Worm (Caenorhabditis elegans): ENCODE measurements around the gene C50F7.3.

Gene C50F7.3

DNA sequence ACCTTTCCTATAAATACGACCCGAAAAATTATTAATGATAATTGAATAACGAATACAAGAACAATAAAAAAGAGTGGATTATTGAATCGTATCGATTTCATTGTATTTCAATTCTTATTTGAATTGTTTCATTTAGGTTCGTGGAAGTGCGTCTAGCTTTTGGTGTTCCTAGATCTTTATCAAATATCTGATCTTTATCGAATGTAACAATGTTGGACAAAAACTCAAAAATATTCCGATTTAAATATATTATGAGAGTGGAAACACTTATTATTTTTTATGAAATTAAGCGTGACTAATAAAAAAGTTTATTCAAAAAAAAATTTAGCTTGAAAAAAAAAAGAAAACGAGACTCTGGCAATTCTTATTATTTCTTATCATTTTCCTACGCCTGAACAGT lies at the start of gene C50F7.3, which contains the start of gene C50F7.9:
Gene C50F7.3, plus strand, starts transcription at position 370 of the 400 bp plus-strand sequence.
Gene C50F7.9, minus strand, starts transcription at position 101 of the 400 bp plus-strand sequence.
- TF ChIP-seq tbx-37 (GFP tag; conservative IDR thresholded peaks at IDR 0.05): no peak
- TF ChIP-seq B0310.2 (tag; optimal IDR thresholded peaks at IDR 0.05): no peak
- TF ChIP-seq hmg-4 (GFP tag; optimal IDR thresholded peaks at IDR 0.05): no peak
- no peak for TF ChIP-seq F13C5.2 (tag; optimal IDR thresholded peaks at IDR 0.05)
- no peak for TF ChIP-seq flt-1 (GFP tag; IDR thresholded peaks at IDR 0.05)
- no peak for TF ChIP-seq ceh-36 (tag; optimal IDR thresholded peaks at IDR 0.05)
- TF ChIP-seq ets-7 (tag; optimal IDR thresholded peaks at IDR 0.05): no peak
- TF ChIP-seq ama-1 (optimal IDR thresholded peaks at IDR 0.05): no peak
- no peak for TF ChIP-seq aly-1 (tag; optimal IDR thresholded peaks at IDR 0.05)
- TF ChIP-seq tbx-11 (GFP tag; IDR thresholded peaks at IDR 0.05): no peak
- TF ChIP-seq pes-1 (GFP tag; IDR thresholded peaks at IDR 0.05): no peak
- no peak for TF ChIP-seq ceh-13 (GFP tag; optimal IDR thresholded peaks at IDR 0.05)
- TF ChIP-seq hmbx-1 (tag; optimal IDR thresholded peaks at IDR 0.05): no peak
- no peak for TF ChIP-seq tra-4 (tag; optimal IDR thresholded peaks at IDR 0.05)
- TF ChIP-seq sea-1 (GFP tag; conservative IDR thresholded peaks at IDR 0.05): no peak

DNA sequence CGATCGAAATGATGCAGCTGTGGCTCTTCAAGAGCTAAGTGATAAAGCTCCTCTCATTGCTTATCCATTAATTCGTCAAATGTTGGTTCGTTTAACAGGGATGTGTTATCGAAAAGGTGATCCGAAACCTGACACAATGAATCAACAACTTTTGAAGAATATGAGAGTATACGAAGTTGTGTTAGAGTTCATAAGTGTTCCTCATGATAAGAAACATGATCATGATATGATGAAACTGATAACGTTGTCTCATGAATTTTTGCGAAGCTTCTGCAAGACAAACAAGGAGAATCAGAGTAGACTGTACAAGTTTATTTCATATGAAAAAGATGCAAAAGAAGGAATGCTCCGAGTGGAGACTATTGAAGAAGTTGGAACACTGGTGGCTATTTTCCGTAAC lies 42.8 kb upstream of the C50F7.3 start:
- no peak for TF ChIP-seq F13C5.2 (tag; optimal IDR thresholded peaks at IDR 0.05)
- no peak for TF ChIP-seq aly-1 (tag; optimal IDR thresholded peaks at IDR 0.05)
- no peak for TF ChIP-seq hmg-4 (GFP tag; optimal IDR thresholded peaks at IDR 0.05)

DNA sequence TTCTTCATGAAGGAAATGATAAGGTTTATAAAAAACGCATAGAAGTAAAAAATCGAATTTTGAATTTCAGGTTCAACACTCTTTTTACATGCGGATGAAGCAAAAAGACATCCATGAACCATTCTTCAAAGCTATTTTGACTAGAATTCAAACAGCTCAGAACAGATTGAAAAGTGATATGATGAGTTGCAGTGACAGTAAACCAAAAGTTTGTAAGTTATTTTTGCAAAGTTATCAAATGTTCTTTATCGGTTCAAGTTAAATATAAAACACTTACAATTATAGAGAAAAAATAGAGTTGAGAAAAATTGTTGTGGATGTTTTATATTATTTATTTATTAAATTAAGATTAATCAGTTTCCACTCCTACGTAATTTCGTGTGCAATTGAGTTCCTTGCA lies 39.7 kb upstream of the C50F7.3 start:
- TF ChIP-seq tbx-11 (GFP tag; IDR thresholded peaks at IDR 0.05) (no peak), ceh-36 (tag; optimal IDR thresholded peaks at IDR 0.05) (no peak), tbx-37 (GFP tag; conservative IDR thresholded peaks at IDR 0.05) (no peak), tra-4 (tag; optimal IDR thresholded peaks at IDR 0.05) (no peak), scrt-1 (GFP tag; IDR thresholded peaks at IDR 0.05) (no peak), ama-1 (optimal IDR thresholded peaks at IDR 0.05) (no peak), pes-1 (GFP tag; IDR thresholded peaks at IDR 0.05) (no peak), ets-7 (tag; optimal IDR thresholded peaks at IDR 0.05) (no peak), hmg-4 (GFP tag; optimal IDR thresholded peaks at IDR 0.05) (no peak), hnd-1 (tag; optimal IDR thresholded peaks at IDR 0.05) (no peak), aly-1 (tag; optimal IDR thresholded peaks at IDR 0.05) (no peak), hmbx-1 (tag; optimal IDR thresholded peaks at IDR 0.05) (no peak), ceh-13 (GFP tag; optimal IDR thresholded peaks at IDR 0.05) (no peak), flt-1 (GFP tag; IDR thresholded peaks at IDR 0.05) (no peak), B0310.2 (tag; optimal IDR thresholded peaks at IDR 0.05) (no peak), sea-1 (GFP tag; conservative IDR thresholded peaks at IDR 0.05) (no peak), F13C5.2 (tag; optimal IDR thresholded peaks at IDR 0.05) (no peak)

DNA sequence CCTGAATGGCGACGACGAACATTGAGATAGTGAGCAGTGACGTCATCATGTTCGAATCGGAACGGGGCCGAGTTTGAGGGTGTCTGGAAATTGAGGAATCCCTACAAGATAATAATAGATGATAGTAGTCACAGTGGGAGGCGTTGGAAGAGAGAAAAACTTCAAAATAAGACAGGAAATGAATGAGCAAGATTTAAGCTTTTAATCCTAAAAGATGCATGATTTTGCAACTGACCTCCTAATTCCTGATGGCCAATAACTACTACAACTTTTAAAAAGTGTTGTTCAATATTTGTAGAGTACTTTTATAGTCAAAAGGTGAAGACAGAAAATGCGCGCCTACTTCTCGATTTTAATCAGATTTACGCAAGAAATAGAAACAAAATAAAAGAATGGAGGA lies 33.8 kb upstream of the C50F7.3 start, which contains the start of gene flp-13:
Gene flp-13, minus strand, starts transcription at position 101 of the 400 bp plus-strand sequence.
- TF ChIP-seq tbx-11 (GFP tag; IDR thresholded peaks at IDR 0.05) (no peak), hmbx-1 (tag; optimal IDR thresholded peaks at IDR 0.05) (no peak), scrt-1 (GFP tag; IDR thresholded peaks at IDR 0.05) (no peak), hmg-4 (GFP tag; optimal IDR thresholded peaks at IDR 0.05) (no peak), tra-4 (tag; optimal IDR thresholded peaks at IDR 0.05) (no peak), F13C5.2 (tag; optimal IDR thresholded peaks at IDR 0.05) (no peak), pes-1 (GFP tag; IDR thresholded peaks at IDR 0.05) (no peak), hnd-1 (tag; optimal IDR thresholded peaks at IDR 0.05) (no peak), tbx-37 (GFP tag; conservative IDR thresholded peaks at IDR 0.05) (no peak), sea-1 (GFP tag; conservative IDR thresholded peaks at IDR 0.05) (no peak), ceh-13 (GFP tag; optimal IDR thresholded peaks at IDR 0.05) (no peak), flt-1 (GFP tag; IDR thresholded peaks at IDR 0.05) (no peak), aly-1 (tag; optimal IDR thresholded peaks at IDR 0.05) (no peak), ets-7 (tag; optimal IDR thresholded peaks at IDR 0.05) (no peak)

DNA sequence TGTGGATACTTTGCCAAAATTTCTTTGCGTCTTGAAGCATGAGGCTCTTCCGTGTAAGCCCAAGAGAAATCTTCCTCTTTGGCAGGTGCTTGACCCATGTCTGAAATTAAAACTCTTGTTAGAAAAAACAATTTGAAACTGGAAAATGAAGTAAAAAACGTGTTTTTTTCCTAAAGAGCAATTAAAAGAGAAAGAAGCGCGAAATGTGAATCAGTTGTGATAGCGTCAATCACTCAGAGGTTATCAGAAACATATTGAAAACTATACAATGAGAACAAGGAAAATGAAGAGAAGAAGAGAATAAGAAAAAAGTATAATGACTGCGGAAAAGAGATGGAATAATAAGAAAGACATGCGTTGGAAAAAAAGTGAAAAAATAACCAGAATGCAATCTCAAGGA lies 25.3 kb upstream of the C50F7.3 start, which contains the start of gene F33D4.4:
Gene F33D4.4, minus strand, starts transcription at position 101 of the 400 bp plus-strand sequence.
- no peak for TF ChIP-seq hnd-1 (tag; optimal IDR thresholded peaks at IDR 0.05)

DNA sequence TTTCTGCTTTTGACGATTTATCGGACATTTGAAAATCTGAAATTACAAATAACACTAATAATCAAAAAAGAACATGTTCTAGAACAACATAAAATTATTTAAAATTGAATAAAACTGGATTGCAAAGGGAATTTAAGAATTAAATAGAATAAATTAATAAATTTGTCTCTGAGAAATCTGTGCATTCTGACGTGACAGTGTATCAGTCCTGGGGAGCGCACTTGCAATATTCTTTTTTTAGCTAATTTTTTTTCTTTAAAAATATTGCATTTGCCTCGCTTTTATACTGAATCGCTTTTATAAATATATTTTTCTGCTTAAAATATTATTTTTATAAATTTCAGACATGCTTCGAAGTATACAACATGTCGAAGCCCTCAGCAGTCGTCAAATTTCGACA lies 22.4 kb upstream of the C50F7.3 start, which contains the start of the genes mrpl-1, emc-6 and mrps-24:
Gene mrpl-1, minus strand, starts transcription at position 1 of the 400 bp plus-strand sequence.
Gene emc-6, minus strand, starts transcription at position 36 of the 400 bp plus-strand sequence.
Gene mrps-24, plus strand, starts transcription at position 345 of the 400 bp plus-strand sequence.
- TF ChIP-seq B0310.2 (tag; optimal IDR thresholded peaks at IDR 0.05) (no peak), F13C5.2 (tag; optimal IDR thresholded peaks at IDR 0.05) (peak; percentile 27)

DNA sequence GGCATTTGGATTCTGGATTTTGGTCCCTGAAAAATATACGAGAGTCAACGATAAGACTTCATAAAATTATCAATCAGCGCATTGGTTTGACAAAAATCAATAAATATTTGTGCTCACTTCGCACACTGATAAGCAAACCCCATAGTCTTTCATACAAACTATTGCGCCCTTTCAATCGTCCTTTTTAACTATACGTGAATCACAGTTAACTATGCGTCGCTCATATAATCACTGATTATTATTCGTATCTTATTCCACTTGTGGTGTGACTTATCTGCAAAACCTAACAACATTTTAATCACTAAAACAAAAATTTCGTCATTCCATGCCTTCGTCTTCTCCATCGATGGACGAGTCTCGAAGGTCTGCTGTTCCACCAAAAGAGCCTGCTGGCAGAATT lies 21.3 kb upstream of the C50F7.3 start, which contains the start of gene nhr-8:
Gene nhr-8, plus strand, starts transcription at position 160 of the 400 bp plus-strand sequence.
- no peak for TF ChIP-seq tra-4 (tag; optimal IDR thresholded peaks at IDR 0.05)
- no peak for TF ChIP-seq ceh-13 (GFP tag; optimal IDR thresholded peaks at IDR 0.05)
- no peak for TF ChIP-seq sea-1 (GFP tag; conservative IDR thresholded peaks at IDR 0.05)
- TF ChIP-seq F13C5.2 (tag; optimal IDR thresholded peaks at IDR 0.05): no peak
- no peak for TF ChIP-seq hnd-1 (tag; optimal IDR thresholded peaks at IDR 0.05)
- no peak for TF ChIP-seq ets-7 (tag; optimal IDR thresholded peaks at IDR 0.05)
- no peak for TF ChIP-seq ama-1 (optimal IDR thresholded peaks at IDR 0.05)
- no peak for TF ChIP-seq ceh-36 (tag; optimal IDR thresholded peaks at IDR 0.05)
- TF ChIP-seq B0310.2 (tag; optimal IDR thresholded peaks at IDR 0.05): no peak
- no peak for TF ChIP-seq tbx-37 (GFP tag; conservative IDR thresholded peaks at IDR 0.05)

DNA sequence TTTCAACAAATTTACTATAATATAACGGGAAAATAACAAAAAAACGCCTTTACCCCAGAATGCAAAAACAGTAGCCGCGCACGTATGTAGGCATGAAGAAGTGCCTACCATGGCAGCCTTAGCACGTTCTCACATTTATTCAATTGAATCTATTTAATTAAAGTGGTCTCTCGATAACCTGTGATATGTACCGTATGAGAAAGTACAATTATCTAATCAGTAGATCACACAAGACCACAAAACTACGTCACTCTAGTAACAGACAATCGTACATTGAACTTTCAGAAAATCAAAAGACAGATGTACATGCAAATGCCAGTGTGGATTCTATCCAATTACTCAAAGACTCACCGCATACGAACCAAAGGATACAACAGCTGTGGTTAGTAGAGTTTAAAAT lies 19.9 kb upstream of the C50F7.3 start:
- TF ChIP-seq scrt-1 (GFP tag; IDR thresholded peaks at IDR 0.05) (no peak), aly-1 (tag; optimal IDR thresholded peaks at IDR 0.05) (no peak), tbx-11 (GFP tag; IDR thresholded peaks at IDR 0.05) (no peak), sea-1 (GFP tag; conservative IDR thresholded peaks at IDR 0.05) (no peak), B0310.2 (tag; optimal IDR thresholded peaks at IDR 0.05) (no peak), ceh-36 (tag; optimal IDR thresholded peaks at IDR 0.05) (no peak)

Data from whole organism, early embryonic.